Fruit fly (Drosophila melanogaster) whole organism, prepupa: ENCODE measurements around the gene dachs.

Experiments
- CG10631 ChIP-seq: fragments of 200-800 bp; sonication (Bioruptor generic); optimal IDR thresholded peaks from 2 replicates; lab custom pipeline; 2016; ENCODE audit warnings: missing biosample characterization, missing genetic modification characterization
- CG11902 ChIP-seq: fragments of 200-800 bp; sonication (Bioruptor generic); optimal IDR thresholded peaks from 3 replicates; lab custom pipeline; 2016; ENCODE audit warnings: missing biosample characterization, missing genetic modification characterization
- CG1621 ChIP-seq: fragments of 200-800 bp; sonication (Bioruptor generic); optimal IDR thresholded peaks from 3 replicates; lab custom pipeline; 2018; ENCODE audit warnings: missing biosample characterization, mild to moderate bottlenecking, missing genetic modification characterization
- CG31627 ChIP-seq: fragments of 200-800 bp; sonication (Bioruptor generic); optimal IDR thresholded peaks from 3 replicates; lab custom pipeline; 2016; ENCODE audit warnings: missing biosample characterization, missing genetic modification characterization
- CG6854 ChIP-seq: fragments of 200-800 bp; sonication (Bioruptor generic); optimal IDR thresholded peaks from 2 replicates; lab custom pipeline; 2017; ENCODE audit warnings: missing biosample characterization, mild to moderate bottlenecking, missing genetic modification characterization
- CG8119 ChIP-seq: fragments of 200-800 bp; sonication (Bioruptor generic); IDR thresholded peaks from 3 replicates; pipeline ENCODE4 v1.3.6; 2022; ENCODE audit warnings: missing biosample characterization, missing genetic modification characterization
- CG9139 ChIP-seq: fragments of 200-800 bp; sonication (Bioruptor generic); optimal IDR thresholded peaks from 3 replicates; lab custom pipeline; 2017; ENCODE audit warnings: missing biosample characterization, mild to moderate bottlenecking, missing genetic modification characterization
- Hr38 ChIP-seq: sonication (Bioruptor generic); optimal IDR thresholded peaks from 2 replicates; lab custom pipeline; 2016; ENCODE audit warnings: missing biosample characterization, missing genetic modification characterization
- Lpt ChIP-seq: fragments of 200-800 bp; sonication (Bioruptor generic); optimal IDR thresholded peaks from 3 replicates; lab custom pipeline; 2016; ENCODE audit warnings: missing biosample characterization, missing genetic modification characterization
- Smox ChIP-seq: fragments of 200-800 bp; sonication (Bioruptor generic); optimal IDR thresholded peaks from 3 replicates; lab custom pipeline; 2016; ENCODE audit warnings: missing biosample characterization, missing genetic modification characterization
- Sox102F ChIP-seq: fragments of 200-800 bp; sonication (Bioruptor generic); optimal IDR thresholded peaks from 2 replicates; lab custom pipeline; 2016; ENCODE audit warnings: missing biosample characterization, mild to moderate bottlenecking, missing genetic modification characterization
- acj6 ChIP-seq: fragments of 200-800 bp; sonication (Bioruptor generic); optimal IDR thresholded peaks from 3 replicates; lab custom pipeline; 2016; ENCODE audit warnings: missing biosample characterization, missing genetic modification characterization
- svp ChIP-seq: fragments of 200-800 bp; sonication (Bioruptor generic); peaks from one replicate; lab custom pipeline; 2016; ENCODE audit warnings: missing biosample characterization, missing genetic modification characterization

DNA sequence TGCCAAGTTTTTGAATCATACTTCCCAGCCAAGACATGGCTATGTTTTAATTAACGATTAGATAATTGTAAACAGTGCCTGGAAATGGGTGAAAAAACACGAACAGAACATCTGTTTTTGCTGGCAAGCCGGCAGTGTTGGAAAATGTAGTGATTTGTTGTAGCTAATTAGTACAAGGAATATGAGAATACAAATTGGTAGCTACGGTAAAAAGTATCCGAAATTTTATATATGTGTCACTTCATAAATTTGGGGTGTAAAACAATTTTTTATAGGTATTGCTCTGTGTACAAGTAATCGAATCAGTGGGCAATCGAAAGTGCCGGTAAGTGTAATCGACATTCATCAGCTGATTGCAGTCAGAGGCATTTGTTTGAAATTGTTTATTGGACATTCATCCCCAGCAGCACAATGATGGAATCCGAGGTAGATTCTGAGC lies 50.7 kb downstream of the dachs start, which contains the start of the genes mRpL51 and Uba4:
- TF ChIP-seq CG31627 (GFP tag; lab: Kevin White, UChicago) (peak; percentile 55), Sox102F (no peak), CG10631 (GFP tag; lab: Kevin White, UChicago) (peak; percentile 41), Lpt (GFP tag; lab: Kevin White, UChicago) (no peak), CG8119 (GFP tag; lab: Robert Waterston, UW) (no peak), CG6854 (GFP tag; lab: Kevin White, UChicago) (no peak), CG11902 (GFP tag; lab: Kevin White, UChicago) (no peak), acj6 (GFP tag; lab: Kevin White, UChicago) (peak; percentile 53), svp (GFP tag; lab: Kevin White, UChicago) (no peak), Hr38 (GFP tag; lab: Kevin White, UChicago) (no peak), CG9139 (no peak), CG1621 (tag; lab: Kevin White, UChicago) (no peak), Smox (no peak)
